Worm (Caenorhabditis elegans) whole organism, late embryonic: Measurements from ENCODE around the gene grd-8.

Experiments
- ahr-1 ChIP-seq: sonication (generic microtip); optimal IDR thresholded peaks from 2 replicates; lab custom pipeline; 2016; ENCODE audit warnings: missing genetic modification characterization, missing compliant biosample characterization
- ceh-22 ChIP-seq: sonication (generic microtip); optimal IDR thresholded peaks from 2 replicates; lab custom pipeline; 2017; ENCODE audit warnings: missing biosample characterization, missing genetic modification characterization
- ceh-6 ChIP-seq: fragments of 200-800 bp; sonication (Bioruptor generic); optimal IDR thresholded peaks from 2 replicates; lab custom pipeline; 2018; ENCODE audit warnings: mild to moderate bottlenecking, missing genetic modification characterization, missing compliant biosample characterization
- lin-11 ChIP-seq: fragments of 200-800 bp; sonication (Bioruptor generic); optimal IDR thresholded peaks from 2 replicates; lab custom pipeline; 2018; ENCODE audit warnings: mild to moderate bottlenecking, missing genetic modification characterization, missing compliant biosample characterization
- madf-2 ChIP-seq: sonication (generic microtip); optimal IDR thresholded peaks from 2 replicates; lab custom pipeline; 2017; ENCODE audit warnings: missing genetic modification characterization, missing compliant biosample characterization
- ref-2 ChIP-seq: sonication (generic microtip); optimal IDR thresholded peaks from 2 replicates; lab custom pipeline; 2016; ENCODE audit warnings: missing genetic modification characterization, missing compliant biosample characterization
- ztf-16 ChIP-seq: sonication (generic microtip); optimal IDR thresholded peaks from 2 replicates; lab custom pipeline; 2017; ENCODE audit warnings: missing genetic modification characterization, missing compliant biosample characterization

- no peak for TF ChIP-seq ref-2
- no peak for TF ChIP-seq madf-2 (tag; lab: Kevin White, UChicago)
- no peak for TF ChIP-seq ceh-6 (GFP tag; lab: Kevin White, UChicago)
- TF ChIP-seq ceh-22 (tag; lab: Kevin White, UChicago): no peak
- no peak for TF ChIP-seq ztf-16 (tag; lab: Kevin White, UChicago)
- TF ChIP-seq lin-11 (tag; lab: Kevin White, UChicago): no peak
- no peak for TF ChIP-seq ahr-1 (tag; lab: Kevin White, UChicago)
Observed at ce11 chrV:7822655-7823054, 19.7 kb upstream of the grd-8 start.
